Fruit fly (Drosophila melanogaster) whole organism, wandering third instar larva: ENCODE results near the gene CG9514.

Source experiments
- CG32264 ChIP-seq: fragments of 200-800 bp; sonication (Bioruptor generic); optimal IDR thresholded peaks from 2 replicates; lab custom pipeline; 2016; ENCODE audit warnings: missing biosample characterization, missing genetic modification characterization
- Dif ChIP-seq: fragments of 200-275, 200-300 bp; sonication (Bioruptor generic); optimal IDR thresholded peaks from 2 replicates; lab custom pipeline; 2018; ENCODE audit warnings: missing biosample characterization, missing genetic modification characterization; ENCODE audit not compliant: partially characterized antibody
- Mio ChIP-seq: sonication (Bioruptor generic); optimal IDR thresholded peaks from 2 replicates; lab custom pipeline; 2016; ENCODE audit warnings: missing biosample characterization, missing genetic modification characterization
- Vsx2 ChIP-seq: fragments of 200-300, 225-300 bp; sonication (Bioruptor generic); optimal IDR thresholded peaks from 2 replicates; lab custom pipeline; 2018; ENCODE audit warnings: missing biosample characterization, missing genetic modification characterization; ENCODE audit not compliant: partially characterized antibody
- dl ChIP-seq, 2 experiments: fragments of 175-275, 200-275 bp in 1 of 2; fragments of 200-275 bp in 1 of 2; sonication (Bioruptor generic); optimal IDR thresholded peaks; lab custom pipeline; 2018; ENCODE audit warnings: mild to moderate bottlenecking in 2 of 2, missing biosample characterization in 2 of 2, missing genetic modification characterization in 2 of 2, moderate library complexity in 2 of 2; ENCODE audit not compliant: partially characterized antibody in 2 of 2, insufficient read depth in 1 of 2
- foxo ChIP-seq, 2 experiments: fragments of 200-800 bp; sonication (Bioruptor generic); optimal IDR thresholded peaks; 2 replicates in 1 of 2; 3 replicates in 1 of 2; lab custom pipeline; 2016 to 2017; ENCODE audit warnings: missing biosample characterization in 2 of 2, missing genetic modification characterization in 2 of 2
- pan ChIP-seq: fragments of >200 bp; optimal IDR thresholded peaks from 2 replicates; lab custom pipeline; 2017
- usp ChIP-seq: fragments of >200 bp; optimal IDR thresholded peaks from 2 replicates; lab custom pipeline; 2017; ENCODE audit warnings: missing biosample characterization, missing genetic modification characterization

DNA sequence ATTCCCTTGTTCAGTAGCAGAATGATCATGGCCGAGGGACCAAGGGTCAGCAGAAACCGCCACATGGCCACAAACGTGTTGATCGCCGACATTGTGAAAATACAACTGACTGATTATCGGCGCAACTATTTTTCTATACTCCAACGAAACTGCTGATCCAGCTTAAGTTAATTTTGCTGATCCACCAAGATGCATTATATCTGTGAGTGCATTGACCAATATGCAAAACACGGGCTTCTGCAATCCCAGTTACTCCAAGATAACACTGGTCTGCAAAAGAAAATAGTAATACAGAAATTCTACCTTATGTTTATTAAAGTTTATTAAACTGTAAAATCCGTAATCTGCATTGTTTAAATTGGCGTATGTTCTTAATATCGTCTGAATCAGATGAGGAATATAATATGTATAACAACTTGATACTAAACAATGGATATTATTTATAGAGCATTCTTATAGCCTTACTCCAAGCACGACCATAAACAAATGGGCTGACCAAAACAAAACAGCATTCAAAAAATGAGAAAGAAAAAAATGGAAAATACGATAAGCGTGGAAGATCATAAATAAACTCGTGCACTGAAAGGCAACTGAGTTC is 17.1 kb upstream of the CG9514 start, which contains the start of gene CG12398:
- no peak for TF ChIP-seq Mio (GFP tag; lab: Kevin White, UChicago)
- no peak for TF ChIP-seq foxo (GFP tag; optimal IDR thresholded peaks at IDR 0.05; lab: Kevin White, UChicago)
- TF ChIP-seq CG32264 (GFP tag; lab: Kevin White, UChicago): no peak
- no peak for TF ChIP-seq Dif (GFP tag; lab: Kevin White, UChicago)
- no peak for TF ChIP-seq Vsx2 (GFP tag; lab: Kevin White, UChicago)
- no peak for TF ChIP-seq dl (GFP tag; optimal IDR thresholded peaks at IDR 0.05; lab: Kevin White, UChicago; ENCODE audit: insufficient read depth in 1 of 2, partially characterized antibody in 2 of 2)
- no peak for TF ChIP-seq pan (lab: Kevin White, UChicago)
- no peak for TF ChIP-seq usp (GFP tag; lab: Kevin White, UChicago)
